Fruit fly (Drosophila melanogaster) whole organism, wandering third instar larva: ENCODE results near the gene Arp10.

Experiments used
- dsf ChIP-seq: sonication (Bioruptor generic); optimal IDR thresholded peaks from 2 replicates; lab custom pipeline; 2016; ENCODE audit warnings: missing biosample characterization, missing genetic modification characterization, borderline replicate concordance
- ey ChIP-seq: fragments of 200-800 bp; sonication (Bioruptor generic); optimal IDR thresholded peaks from 2 replicates; lab custom pipeline; 2016; ENCODE audit warnings: missing biosample characterization, missing genetic modification characterization
- psq ChIP-seq: fragments of 200-800 bp; sonication (Bioruptor generic); optimal IDR thresholded peaks from 3 replicates; lab custom pipeline; 2017; ENCODE audit warnings: missing biosample characterization, mild to moderate bottlenecking, missing genetic modification characterization, moderate library complexity

DNA sequence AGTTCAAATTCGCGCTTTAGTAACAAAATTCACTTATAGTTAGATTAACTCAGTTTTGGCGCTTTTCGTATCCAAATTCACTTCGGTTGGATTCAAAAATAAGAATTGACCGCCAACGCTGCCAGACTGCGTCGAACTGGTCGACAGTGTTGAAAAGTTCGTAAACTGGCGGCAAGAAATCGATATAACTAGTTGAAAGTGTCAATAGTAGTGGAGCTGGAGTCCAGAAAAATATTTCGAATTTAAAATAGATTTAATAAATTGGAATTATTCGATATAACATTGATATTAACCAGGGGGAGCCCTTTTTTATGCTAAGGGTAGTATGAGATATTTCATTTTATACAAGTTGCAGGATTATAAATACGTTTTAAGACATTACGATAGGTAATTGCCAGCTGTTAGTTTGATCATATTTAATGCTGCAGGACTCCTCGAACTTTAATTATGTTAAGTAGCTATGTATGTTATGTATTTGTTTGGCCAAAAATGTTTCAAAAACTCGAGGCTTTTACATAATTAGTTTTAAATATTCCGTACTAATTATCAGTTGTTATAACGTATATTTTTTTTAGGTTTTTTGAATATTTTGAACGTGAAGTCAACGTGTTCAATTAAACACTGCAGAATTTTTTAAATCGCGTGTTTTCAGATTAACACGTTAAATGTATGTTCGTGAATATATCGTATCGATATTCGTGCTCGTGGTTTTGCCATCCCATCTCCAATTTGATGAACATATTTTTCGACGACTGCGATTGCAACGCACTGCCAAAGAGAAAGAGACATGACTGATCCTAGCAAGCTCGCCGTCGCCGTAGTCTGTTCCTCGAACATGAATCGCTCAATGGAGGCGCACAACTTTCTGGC, 18.1 kb upstream of the Arp10 start, which contains the start of the genes CG14223 and Ssu72:
- TF ChIP-seq psq (GFP tag; lab: Kevin White, UChicago) = no peak
- no peak for TF ChIP-seq ey
- TF ChIP-seq dsf = no peak
